Worm (Caenorhabditis elegans) whole organism, mixed stage, embryonic: ENCODE measurements around the gene F42F12.11.

Source experiments
- ham-2 ChIP-seq: fragments of 200-800 bp; sonication (Bioruptor generic); optimal IDR thresholded peaks from 2 replicates; lab custom pipeline; 2018; ENCODE audit warnings: mild to moderate bottlenecking, missing genetic modification characterization, missing compliant biosample characterization
- lin-13 ChIP-seq: fragments of 150-350 bp; optimal IDR thresholded peaks from 2 replicates; lab custom pipeline; 2014; ENCODE audit warnings: missing biosample characterization, missing genetic modification characterization
- lsy-2 ChIP-seq: fragments of 150-350 bp; optimal IDR thresholded peaks from 2 replicates; lab custom pipeline; 2014; ENCODE audit warnings: missing biosample characterization, missing genetic modification characterization
- mep-1 ChIP-seq: fragments of 150-350 bp; optimal IDR thresholded peaks from 2 replicates; lab custom pipeline; 2017; ENCODE audit warnings: missing biosample characterization, missing genetic modification reagents, missing genetic modification characterization, inconsistent platforms
- nhr-12 ChIP-seq: fragments of 150-350 bp; optimal IDR thresholded peaks from 2 replicates; lab custom pipeline; 2014; ENCODE audit warnings: missing biosample characterization, missing genetic modification characterization
- nhr-76 ChIP-seq: sonication (generic microtip); optimal IDR thresholded peaks from 2 replicates; lab custom pipeline; 2017; ENCODE audit warnings: missing biosample characterization, missing genetic modification characterization
- unc-39 ChIP-seq: fragments of 150-350 bp; optimal IDR thresholded peaks from 2 replicates; lab custom pipeline; 2014; ENCODE audit warnings: missing biosample characterization, missing genetic modification characterization
- unc-62 ChIP-seq: fragments of 150-350 bp; optimal IDR thresholded peaks from 2 replicates; lab custom pipeline; 2014; ENCODE audit warnings: missing biosample characterization, missing genetic modification reagents, missing genetic modification characterization

DNA sequence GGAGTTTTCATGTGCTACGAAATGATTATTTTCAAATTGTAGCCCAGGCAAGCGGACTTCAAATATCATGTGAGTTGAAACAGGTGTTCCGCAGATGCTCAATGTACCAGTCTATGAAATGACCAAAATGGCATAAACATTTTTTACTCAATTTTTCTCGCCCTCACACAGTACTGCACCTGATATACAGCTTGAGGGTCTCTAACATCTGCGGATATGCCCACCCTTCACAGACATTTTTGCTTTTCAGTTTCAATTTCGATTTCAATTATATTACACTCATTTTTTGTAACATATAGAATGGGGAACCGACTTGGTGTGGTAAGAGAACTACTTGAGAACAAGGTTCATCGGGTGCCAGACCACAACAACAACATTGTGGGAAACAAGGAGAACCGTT lies at the start of gene F42F12.11:
- TF ChIP-seq ham-2 (GFP tag; lab: Kevin White, UChicago) (no peak), lsy-2 (no peak), nhr-12 (tag; lab: Kevin White, UChicago) (no peak), nhr-76 (no peak), unc-39 (tag; lab: Kevin White, UChicago) (no peak), unc-62 (no peak), mep-1 (tag; lab: Kevin White, UChicago) (no peak), lin-13 (tag; lab: Kevin White, UChicago) (no peak)
